Worm (Caenorhabditis elegans): Measurements from ENCODE around the gene nas-9.

DNA sequence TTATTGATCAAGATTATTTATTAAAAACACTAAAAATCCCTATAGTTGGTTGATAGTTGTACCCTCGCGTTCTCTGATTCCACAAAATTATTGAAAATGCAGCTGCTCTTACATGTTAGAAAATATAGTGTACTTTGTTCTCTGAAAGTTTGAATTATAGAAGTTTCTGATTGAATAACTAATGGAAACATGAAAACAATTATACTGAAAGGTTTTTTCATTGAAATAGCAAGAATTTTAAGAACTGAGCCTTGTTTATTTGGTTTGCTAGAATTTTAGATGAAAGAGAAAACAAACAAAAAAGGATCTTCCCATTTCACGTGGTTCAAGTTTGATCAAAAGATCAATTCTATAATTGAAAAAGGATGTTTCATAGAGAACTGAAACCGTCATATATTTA lies 27.7 kb upstream of the nas-9 start:
- TF ChIP-seq aly-2 (tag; optimal IDR thresholded peaks at IDR 0.05), result no peak
- no peak for TF ChIP-seq nhr-28 (tag; optimal IDR thresholded peaks at IDR 0.05)
- TF ChIP-seq pqm-1 (tag; optimal IDR thresholded peaks at IDR 0.05), result no peak
- TF ChIP-seq fkh-4 (tag; optimal IDR thresholded peaks at IDR 0.05; ENCODE audit: borderline replicate concordance), result no peak
- TF ChIP-seq hpl-2 (GFP tag; optimal IDR thresholded peaks at IDR 0.05), result no peak
- TF ChIP-seq ztf-11 (tag; optimal IDR thresholded peaks at IDR 0.05), result no peak
- TF ChIP-seq nhr-12 (tag; optimal IDR thresholded peaks at IDR 0.05), result no peak
- no peak for TF ChIP-seq ama-1 (optimal IDR thresholded peaks at IDR 0.05)

Measured in whole organism, L1 larva.